Fruit fly (Drosophila melanogaster): ENCODE results near the gene dsd.
A peak's percentile ranks its signal among the peaks of the same experiment; 100 is the strongest.

Gene dsd

dm6 chr3R:27652156-27652810 is 45.1 kb upstream of the dsd start, which contains the start of gene RpS10a:
TSS of gene RpS10a (plus strand) at chr3R:27652760.
- no peak for TF ChIP-seq GATAd (GFP tag; optimal IDR thresholded peaks at IDR 0.05)
- TF ChIP-seq Hr78 (GFP tag; optimal IDR thresholded peaks at IDR 0.05), result no peak

- TF ChIP-seq Myc (optimal IDR thresholded peaks at IDR 0.05), result peak; percentile 28
- no peak for TF ChIP-seq OdsH (GFP tag; optimal IDR thresholded peaks at IDR 0.05)
Observed at dm6 chr3R:27651710-27652109, 44.5 kb upstream of the dsd start.

dm6 chr3R:27647817-27648216 is 40.6 kb upstream of the dsd start:
- no peak for TF ChIP-seq pan (optimal IDR thresholded peaks at IDR 0.05)
- peak; percentile 56 for TF ChIP-seq Dfd (GFP tag; optimal IDR thresholded peaks at IDR 0.05)

dm6 chr3R:27643080-27643479 is 35.9 kb upstream of the dsd start:
- TF ChIP-seq h (GFP tag; optimal IDR thresholded peaks at IDR 0.05), result no peak
- TF ChIP-seq Myc (optimal IDR thresholded peaks at IDR 0.05), result no peak
- TF ChIP-seq Sp1 (GFP tag; optimal IDR thresholded peaks at IDR 0.05), result no peak
- no peak for TF ChIP-seq dsf (GFP tag; optimal IDR thresholded peaks at IDR 0.05; ENCODE audit: borderline replicate concordance)
- no peak for TF ChIP-seq CG9705 (GFP tag; optimal IDR thresholded peaks at IDR 0.05)
- no peak for TF ChIP-seq Hnf4 (GFP tag; optimal IDR thresholded peaks at IDR 0.05)

- no peak for TF ChIP-seq woc (GFP tag; optimal IDR thresholded peaks at IDR 0.05)
- no peak for TF ChIP-seq CrebA (GFP tag; optimal IDR thresholded peaks at IDR 0.05; ENCODE audit: borderline replicate concordance)
- TF ChIP-seq tai (GFP tag; optimal IDR thresholded peaks at IDR 0.05), result no peak
- no peak for TF ChIP-seq N (GFP tag; optimal IDR thresholded peaks at IDR 0.05)
- TF ChIP-seq dl (GFP tag; optimal IDR thresholded peaks at IDR 0.05; ENCODE audit: insufficient read depth in 1 of 2, partially characterized antibody in 2 of 2), result no peak
- no peak for TF ChIP-seq OdsH (GFP tag; optimal IDR thresholded peaks at IDR 0.05)
- TF ChIP-seq h (GFP tag; optimal IDR thresholded peaks at IDR 0.05), result no peak
- TF ChIP-seq brk (GFP tag; optimal IDR thresholded peaks at IDR 0.05), result no peak
- TF ChIP-seq lola (GFP tag; optimal IDR thresholded peaks at IDR 0.05), result no peak
- no peak for TF ChIP-seq Hr83 (GFP tag; optimal IDR thresholded peaks at IDR 0.05; ENCODE audit: poor library complexity, severe bottlenecking)
- TF ChIP-seq Myc (optimal IDR thresholded peaks at IDR 0.05), result no peak
- no peak for TF ChIP-seq Dif (GFP tag; optimal IDR thresholded peaks at IDR 0.05; ENCODE audit: partially characterized antibody)
- no peak for TF ChIP-seq Mio (GFP tag; optimal IDR thresholded peaks at IDR 0.05)
- TF ChIP-seq Hr78 (GFP tag; optimal IDR thresholded peaks at IDR 0.05), result no peak
- no peak for TF ChIP-seq psq (GFP tag; optimal IDR thresholded peaks at IDR 0.05)
- no peak for TF ChIP-seq CG32264 (GFP tag; optimal IDR thresholded peaks at IDR 0.05)
- TF ChIP-seq Dfd (GFP tag; optimal IDR thresholded peaks at IDR 0.05), result no peak
- no peak for TF ChIP-seq fru (GFP tag; optimal IDR thresholded peaks at IDR 0.05)
- TF ChIP-seq dsf (GFP tag; optimal IDR thresholded peaks at IDR 0.05; ENCODE audit: borderline replicate concordance), result no peak
- no peak for TF ChIP-seq Jra (GFP tag; optimal IDR thresholded peaks at IDR 0.05)
Observed at dm6 chr3R:27637264-27637860, 30.2 kb upstream of the dsd start.

dm6 chr3R:27636720-27637119 is 29.5 kb upstream of the dsd start:
- peak; percentile 53 for TF ChIP-seq Dif (GFP tag; optimal IDR thresholded peaks at IDR 0.05; ENCODE audit: partially characterized antibody)
- no peak for TF ChIP-seq sage (GFP tag; optimal IDR thresholded peaks at IDR 0.05)

dm6 chr3R:27636010-27636584 is 28.9 kb upstream of the dsd start, which contains the start of the genes CG5611 and Mtl:
TSS of gene CG5611 (minus strand) at chr3R:27636060.
TSS of gene Mtl (plus strand) at chr3R:27636412.
- TF ChIP-seq Sp1 (GFP tag; optimal IDR thresholded peaks at IDR 0.05), result peak; percentile 99
- TF ChIP-seq N (GFP tag; optimal IDR thresholded peaks at IDR 0.05), result no peak
- TF ChIP-seq sage (GFP tag; optimal IDR thresholded peaks at IDR 0.05), result peak; percentile 98
- TF ChIP-seq CG32264 (GFP tag; optimal IDR thresholded peaks at IDR 0.05), result peak; percentile 95
- peak; percentile 99 for TF ChIP-seq br (GFP tag; optimal IDR thresholded peaks at IDR 0.05)
- TF ChIP-seq fru (GFP tag; optimal IDR thresholded peaks at IDR 0.05), result peak; percentile 99
- TF ChIP-seq h (GFP tag; optimal IDR thresholded peaks at IDR 0.05), result peak; percentile 100
- peak; percentile 97 for TF ChIP-seq Hr83 (GFP tag; optimal IDR thresholded peaks at IDR 0.05; ENCODE audit: poor library complexity, severe bottlenecking)
- peak; percentile 93 for TF ChIP-seq Mio (GFP tag; optimal IDR thresholded peaks at IDR 0.05)
- TF ChIP-seq CG9705 (GFP tag; optimal IDR thresholded peaks at IDR 0.05), result peak; percentile 99
- TF ChIP-seq Myc (optimal IDR thresholded peaks at IDR 0.05), result peak; percentile 96
- TF ChIP-seq Rel (GFP tag; optimal IDR thresholded peaks at IDR 0.05), result peak; percentile 92
- peak; percentile 93 for TF ChIP-seq Rel (tag; optimal IDR thresholded peaks at IDR 0.05)
- peak; percentile 100 for TF ChIP-seq HLH106 (tag; optimal IDR thresholded peaks at IDR 0.05)
- peak; percentile 99 for TF ChIP-seq brk (GFP tag; optimal IDR thresholded peaks at IDR 0.05)
- TF ChIP-seq foxo (GFP tag; optimal IDR thresholded peaks at IDR 0.05), result peak; percentile 65 to 100
- peak; percentile 98 for TF ChIP-seq dsf (GFP tag; optimal IDR thresholded peaks at IDR 0.05; ENCODE audit: borderline replicate concordance)
- TF ChIP-seq Vsx2 (GFP tag; optimal IDR thresholded peaks at IDR 0.05; ENCODE audit: partially characterized antibody), result no peak
- TF ChIP-seq tai (GFP tag; optimal IDR thresholded peaks at IDR 0.05), result peak; percentile 98
- no peak for TF ChIP-seq Hr78 (GFP tag; optimal IDR thresholded peaks at IDR 0.05)
- no peak for TF ChIP-seq dl (GFP tag; optimal IDR thresholded peaks at IDR 0.05; ENCODE audit: insufficient read depth in 1 of 2, partially characterized antibody in 2 of 2)
- TF ChIP-seq Dfd (GFP tag; optimal IDR thresholded peaks at IDR 0.05), result peak; percentile 97
- peak; percentile 99 for TF ChIP-seq psq (GFP tag; optimal IDR thresholded peaks at IDR 0.05)
- TF ChIP-seq CrebA (GFP tag; optimal IDR thresholded peaks at IDR 0.05; ENCODE audit: borderline replicate concordance), result peak; percentile 95
